Fruit fly (Drosophila melanogaster) whole organism: ENCODE measurements around the gene tap.

Experiments used
- CG8478 ChIP-seq: fragments of >200 bp; optimal IDR thresholded peaks from 2 replicates; lab custom pipeline; 2018; ENCODE audit warnings: inconsistent platforms
- EcR ChIP-seq, 2 experiments: fragments of >200 bp; optimal IDR thresholded peaks; 2 replicates each; lab custom pipeline; 2017; ENCODE audit warnings: missing biosample characterization in 2 of 2, missing genetic modification characterization in 2 of 2, missing genetic modification reagents in 2 of 2
- pan ChIP-seq: fragments of >200 bp; optimal IDR thresholded peaks from 2 replicates; lab custom pipeline; 2017
- psq ChIP-seq: fragments of >200 bp; optimal IDR thresholded peaks from 2 replicates; lab custom pipeline; 2017
- usp ChIP-seq: fragments of >200 bp; optimal IDR thresholded peaks from 2 replicates; lab custom pipeline; 2017; ENCODE audit warnings: missing biosample characterization, missing genetic modification characterization, mixed read lengths

DNA sequence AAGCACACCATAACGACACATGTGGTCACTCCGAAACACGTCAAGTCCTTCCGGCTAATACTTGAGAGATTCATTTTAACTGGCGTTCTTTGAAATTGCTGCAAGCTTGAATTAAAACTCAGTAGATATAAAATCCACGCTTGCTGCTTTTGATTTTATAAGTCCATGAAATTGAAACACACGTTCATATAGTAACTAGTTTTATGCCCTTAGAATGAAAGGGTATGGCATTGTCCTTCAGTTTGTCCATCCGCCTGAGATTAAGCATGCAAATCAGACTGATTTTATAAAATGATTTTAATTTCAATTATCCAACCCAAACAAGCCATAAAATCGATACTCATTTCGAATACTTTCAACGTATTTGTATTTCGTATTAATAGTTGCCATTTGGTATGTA, 14.9 kb upstream of the tap start, which contains the start of gene brv2:
- TF ChIP-seq EcR (GFP tag; optimal IDR thresholded peaks at IDR 0.05; lab: Kevin White, UChicago) (no peak), pan (lab: Kevin White, UChicago) (no peak), CG8478 (lab: Kevin White, UChicago) (no peak), usp (GFP tag; lab: Kevin White, UChicago) (no peak), psq (lab: Kevin White, UChicago) (no peak)
